Worm (Caenorhabditis elegans) whole organism, L1 larva: ENCODE measurements around the gene hrpf-2.

Source experiments
- aly-2 ChIP-seq: fragments of 150-350 bp; optimal IDR thresholded peaks from 2 replicates; lab custom pipeline; 2014; ENCODE audit warnings: missing biosample characterization, missing genetic modification characterization
- ceh-82 ChIP-seq, 3 experiments: fragments of 150-350 bp in 1 of 3; sonication (generic microtip) in 2 of 3; optimal IDR thresholded peaks; 2 replicates each; lab custom pipeline; 2014 to 2017; ENCODE audit warnings: missing biosample characterization in 3 of 3, missing genetic modification characterization in 3 of 3
- dpl-1 ChIP-seq, 3 experiments: fragments of 150-350 bp in 2 of 3; sonication (generic microtip) in 1 of 3; optimal IDR thresholded peaks; 2 replicates each; lab custom pipeline; 2014 to 2017; ENCODE audit warnings: missing biosample characterization in 3 of 3, missing genetic modification characterization in 3 of 3, missing genetic modification reagents in 3 of 3
- elt-3 ChIP-seq, 6 experiments: fragments of 150-350 bp in 1 of 6; sonication (generic microtip); optimal IDR thresholded peaks; 2 replicates each; lab custom pipeline; 2017 to 2018; ENCODE audit warnings: missing biosample characterization in 6 of 6, missing genetic modification characterization in 6 of 6, inconsistent platforms in 1 of 6
- grh-1 ChIP-seq: fragments of 200-800 bp; sonication (Bioruptor generic); IDR thresholded peaks from 2 replicates; pipeline ENCODE4 v1.3.6; 2022; ENCODE audit warnings: missing genetic modification reagents, missing genetic modification characterization, missing compliant biosample characterization
- lin-13 ChIP-seq: fragments of 150-350 bp; optimal IDR thresholded peaks from 2 replicates; lab custom pipeline; 2014; ENCODE audit warnings: missing biosample characterization, missing genetic modification reagents, missing genetic modification characterization
- nhr-19 ChIP-seq: fragments of 200-800 bp; sonication (Bioruptor generic); conservative IDR thresholded peaks from 2 replicates; pipeline ENCODE4 v1.3.6; 2022; ENCODE audit warnings: missing genetic modification characterization, missing compliant biosample characterization
- nhr-77 ChIP-seq: fragments of 150-350 bp; optimal IDR thresholded peaks from 2 replicates; lab custom pipeline; 2014; ENCODE audit warnings: missing biosample characterization, missing genetic modification characterization
- nhr-90 ChIP-seq: sonication (generic microtip); optimal IDR thresholded peaks from 2 replicates; lab custom pipeline; 2016; ENCODE audit warnings: mild to moderate bottlenecking, missing genetic modification characterization, missing compliant biosample characterization; ENCODE audit not compliant: poor library complexity

DNA sequence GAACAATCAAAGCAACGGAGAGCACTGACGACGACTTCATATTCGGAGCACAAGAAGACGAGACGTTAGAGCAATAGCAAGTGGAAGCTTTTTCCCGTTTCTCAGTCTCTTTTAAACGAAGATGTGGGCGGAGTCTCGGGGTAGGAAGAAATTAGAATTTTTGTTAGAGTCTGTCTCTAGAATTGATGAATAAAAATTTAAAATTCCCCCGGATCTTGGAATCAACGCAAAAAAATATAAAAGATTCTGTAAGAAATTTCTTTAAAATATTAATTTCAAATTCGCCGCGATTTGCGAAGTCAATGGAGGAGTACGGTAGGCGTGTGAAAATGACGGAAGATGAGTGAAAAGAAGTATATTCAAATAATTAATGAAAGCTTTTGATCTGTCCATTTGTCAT, 37.2 kb upstream of the hrpf-2 start, which contains the start of gene nlp-71:
- TF ChIP-seq ceh-82 (tag; optimal IDR thresholded peaks at IDR 0.05; lab: Kevin White, UChicago) (no peak), lin-13 (no peak), nhr-19 (no peak), dpl-1 (GFP tag; optimal IDR thresholded peaks at IDR 0.05; lab: Kevin White, UChicago) (no peak), nhr-90 (no peak), elt-3 (tag; optimal IDR thresholded peaks at IDR 0.05; lab: Kevin White, UChicago) (no peak), aly-2 (tag; lab: Kevin White, UChicago) (no peak), nhr-77 (tag; lab: Kevin White, UChicago) (no peak), grh-1 (GFP tag; lab: Robert Waterston, UW) (no peak)
